Fruit fly (Drosophila melanogaster) whole organism, embryonic: ENCODE measurements around the gene RpL7.
A peak's percentile ranks its signal among the peaks of the same experiment; 100 is the strongest.

Experiments
- Asciz ChIP-seq: fragments of 200-800 bp; sonication (Bioruptor generic); optimal IDR thresholded peaks from 2 replicates; lab custom pipeline; 2017; ENCODE audit warnings: missing biosample characterization, mild to moderate bottlenecking, missing genetic modification characterization, missing genetic modification reagents
- Atf6 ChIP-seq: fragments of 200-800 bp; sonication (Bioruptor generic); IDR thresholded peaks from 2 replicates; pipeline ENCODE4 v1.3.6; 2022; ENCODE audit warnings: missing biosample characterization, missing genetic modification characterization
- C15 ChIP-seq: fragments of 200-800 bp; sonication (Bioruptor generic); IDR thresholded peaks from 3 replicates; pipeline ENCODE4 v1.3.6; 2022; ENCODE audit warnings: missing biosample characterization, missing genetic modification characterization
- CG10979 ChIP-seq: fragments of 200-800 bp; sonication (Bioruptor generic); optimal IDR thresholded peaks from 2 replicates; lab custom pipeline; 2018; ENCODE audit warnings: missing biosample characterization, mild to moderate bottlenecking, missing genetic modification characterization, moderate library complexity
- CG11456 ChIP-seq: fragments of 200-800 bp; sonication (Bioruptor generic); IDR thresholded peaks from 3 replicates; pipeline ENCODE4 v1.3.6; 2022; ENCODE audit warnings: missing biosample characterization, missing genetic modification characterization
- CG12659 ChIP-seq: fragments of 200-800 bp; sonication (Bioruptor generic); optimal IDR thresholded peaks from 3 replicates; lab custom pipeline; 2017; ENCODE audit warnings: mild to moderate bottlenecking, missing biosample characterization, missing genetic modification reagents, missing genetic modification characterization
- CG14667 ChIP-seq: fragments of 200-800 bp; sonication (Bioruptor generic); IDR thresholded peaks from 2 replicates; pipeline ENCODE4 v1.3.6; 2022; ENCODE audit warnings: missing biosample characterization, missing genetic modification characterization
- CG16813 ChIP-seq: fragments of 200-800 bp; sonication (Bioruptor generic); IDR thresholded peaks from 3 replicates; pipeline ENCODE4 v1.3.6; 2022; ENCODE audit warnings: missing biosample characterization, missing genetic modification characterization; ENCODE audit not compliant: partially characterized antibody
- CG16863 ChIP-seq: fragments of 200-800 bp; sonication (Bioruptor generic); optimal IDR thresholded peaks from 3 replicates; lab custom pipeline; 2016; ENCODE audit warnings: missing biosample characterization, missing genetic modification characterization
- CG18011 ChIP-seq: fragments of 200-800 bp; sonication (Bioruptor generic); optimal IDR thresholded peaks from 2 replicates; lab custom pipeline; 2017; ENCODE audit warnings: missing biosample characterization, missing genetic modification characterization, mild to moderate bottlenecking, moderate library complexity, missing genotype
- CG18476 ChIP-seq: fragments of 200-800 bp; sonication (Bioruptor generic); optimal IDR thresholded peaks from 2 replicates; lab custom pipeline; 2016; ENCODE audit warnings: missing biosample characterization, mild to moderate bottlenecking, missing genetic modification characterization
- CG18619 ChIP-seq: fragments of 200-800 bp; sonication (Bioruptor generic); optimal IDR thresholded peaks from 3 replicates; lab custom pipeline; 2017; ENCODE audit warnings: missing biosample characterization, mild to moderate bottlenecking, missing genetic modification characterization
- CG18764 ChIP-seq: fragments of 200-800 bp; sonication (Bioruptor generic); optimal IDR thresholded peaks from 3 replicates; lab custom pipeline; 2016; ENCODE audit warnings: missing biosample characterization, missing genetic modification characterization
- CG2116 ChIP-seq: fragments of 200-800 bp; sonication (Bioruptor generic); optimal IDR thresholded peaks from 3 replicates; lab custom pipeline; 2018; ENCODE audit warnings: missing biosample characterization, mild to moderate bottlenecking, missing genetic modification characterization
- CG30431 ChIP-seq: fragments of 200-800 bp; sonication (Bioruptor generic); optimal IDR thresholded peaks from 2 replicates; lab custom pipeline; 2017; ENCODE audit warnings: missing biosample characterization, missing genetic modification characterization
- CG32772 ChIP-seq: fragments of 200-800 bp; sonication (Bioruptor generic); IDR thresholded peaks from 2 replicates; pipeline ENCODE4 v1.3.6; 2022; ENCODE audit warnings: missing biosample characterization, missing genetic modification characterization
- CG34422 ChIP-seq: fragments of 200-800 bp; sonication (Bioruptor generic); IDR thresholded peaks from 3 replicates; pipeline ENCODE4 v1.3.6; 2022; ENCODE audit warnings: missing biosample characterization, missing genetic modification characterization
- CG6272 ChIP-seq: fragments of 200-800 bp; sonication (Bioruptor generic); IDR thresholded peaks from 2 replicates; pipeline ENCODE4 v1.3.6; 2022; ENCODE audit warnings: missing biosample characterization, missing genetic modification characterization
- CG7556 ChIP-seq: fragments of 200-800 bp; sonication (Bioruptor generic); optimal IDR thresholded peaks from 2 replicates; lab custom pipeline; 2017; ENCODE audit warnings: missing biosample characterization, mild to moderate bottlenecking, missing genetic modification characterization
- CG7786 ChIP-seq: fragments of 200-800 bp; sonication (Bioruptor generic); optimal IDR thresholded peaks from 2 replicates; lab custom pipeline; 2016; ENCODE audit warnings: missing biosample characterization, missing genetic modification characterization
- CG9215 ChIP-seq: fragments of 200-800 bp; sonication (Bioruptor generic); IDR thresholded peaks from 2 replicates; pipeline ENCODE4 v1.3.6; 2022; ENCODE audit warnings: missing biosample characterization, missing genetic modification characterization
- CkIIα-i1 ChIP-seq: fragments of 200-800 bp; sonication (Bioruptor generic); IDR thresholded peaks from 2 replicates; pipeline ENCODE4 v1.3.6; 2022; ENCODE audit warnings: missing biosample characterization, missing genetic modification characterization
- Dip3 ChIP-seq: fragments of 200-800 bp; sonication (Bioruptor generic); optimal IDR thresholded peaks from 3 replicates; lab custom pipeline; 2016; ENCODE audit warnings: missing biosample characterization, missing genetic modification characterization
- Doc2 ChIP-seq: fragments of 200-800 bp; sonication (Bioruptor generic); IDR thresholded peaks from 2 replicates; pipeline ENCODE4 v1.3.6; 2022; ENCODE audit warnings: missing biosample characterization, missing genetic modification characterization
- Doc3 ChIP-seq: fragments of 200-800 bp; sonication (Bioruptor generic); IDR thresholded peaks from 3 replicates; pipeline ENCODE4 v1.3.6; 2022; ENCODE audit warnings: missing biosample characterization, missing genetic modification characterization; ENCODE audit not compliant: partially characterized antibody
- Eip74EF ChIP-seq, 2 experiments: fragments of 200-800 bp in 1 of 2; fragments of >200 bp in 1 of 2; sonication (Bioruptor generic) in 1 of 2; optimal IDR thresholded peaks; 2 replicates each; lab custom pipeline; 2017 to 2019; ENCODE audit warnings: missing biosample characterization in 2 of 2, missing genetic modification characterization in 2 of 2, mild to moderate bottlenecking in 1 of 2, moderate library complexity in 1 of 2
- Fer3 ChIP-seq: fragments of 200-800 bp; sonication (Bioruptor generic); optimal IDR thresholded peaks from 2 replicates; lab custom pipeline; 2018; ENCODE audit warnings: missing biosample characterization, mild to moderate bottlenecking, missing genetic modification characterization, moderate library complexity
- H15 ChIP-seq: fragments of 200-800 bp; sonication (Bioruptor generic); IDR thresholded peaks from 3 replicates; pipeline ENCODE4 v1.3.6; 2022; ENCODE audit warnings: missing biosample characterization, missing genetic modification characterization
- Hand ChIP-seq: fragments of 200-800 bp; sonication (Bioruptor generic); optimal IDR thresholded peaks from 2 replicates; lab custom pipeline; 2017; ENCODE audit warnings: mild to moderate bottlenecking, missing biosample characterization, missing genetic modification reagents, missing genetic modification characterization
- Kr ChIP-seq: fragments of 200-800 bp; sonication (Bioruptor generic); optimal IDR thresholded peaks from 2 replicates; lab custom pipeline; 2017; ENCODE audit warnings: missing biosample characterization, mild to moderate bottlenecking, missing genetic modification characterization
- Med ChIP-seq: fragments of 200-800 bp; sonication (Bioruptor generic); peaks from one replicate; lab custom pipeline; 2016; ENCODE audit warnings: missing biosample characterization, missing genetic modification characterization, mild to moderate bottlenecking, inconsistent platforms, moderate library complexity
- NC2α ChIP-seq: fragments of 200-800 bp; sonication (Bioruptor generic); optimal IDR thresholded peaks from 2 replicates; lab custom pipeline; 2016; ENCODE audit warnings: missing biosample characterization, missing genetic modification characterization
- Sox100B ChIP-seq: fragments of 200-800 bp; sonication (Bioruptor generic); optimal IDR thresholded peaks from 3 replicates; lab custom pipeline; 2018; ENCODE audit warnings: missing biosample characterization, mild to moderate bottlenecking, missing genetic modification characterization
- Spps ChIP-seq: fragments of 200-800 bp; sonication (Bioruptor generic); optimal IDR thresholded peaks from 2 replicates; lab custom pipeline; 2018; ENCODE audit warnings: missing biosample characterization, mild to moderate bottlenecking, missing genetic modification characterization
- aop ChIP-seq: fragments of 200-800 bp; sonication (Bioruptor generic); IDR thresholded peaks from 2 replicates; pipeline ENCODE4 v1.3.6; 2022; ENCODE audit warnings: missing biosample characterization, missing genetic modification characterization
- crol ChIP-seq: fragments of 200-800 bp; sonication (Bioruptor generic); IDR thresholded peaks from 2 replicates; pipeline ENCODE4 v1.3.6; 2022; ENCODE audit warnings: missing biosample characterization, missing genetic modification characterization
- fd96Cb ChIP-seq: fragments of 200-800 bp; sonication (Bioruptor generic); optimal IDR thresholded peaks from 2 replicates; lab custom pipeline; 2018; ENCODE audit warnings: missing biosample characterization, mild to moderate bottlenecking, missing genetic modification characterization, moderate library complexity
- fru ChIP-seq: fragments of >200 bp; optimal IDR thresholded peaks from 2 replicates; lab custom pipeline; 2017
- ftz-f1 ChIP-seq: fragments of 200-800 bp; sonication (Bioruptor generic); optimal IDR thresholded peaks from 2 replicates; lab custom pipeline; 2016; ENCODE audit warnings: missing biosample characterization, missing genetic modification characterization
- gsb-n ChIP-seq: fragments of 200-800 bp; sonication (Bioruptor generic); optimal IDR thresholded peaks from 3 replicates; lab custom pipeline; 2018; ENCODE audit warnings: missing biosample characterization, mild to moderate bottlenecking, missing genetic modification characterization
- her ChIP-seq: fragments of 200-800 bp; sonication (Bioruptor generic); optimal IDR thresholded peaks from 2 replicates; lab custom pipeline; 2016; ENCODE audit warnings: missing biosample characterization, missing genetic modification characterization
- klu ChIP-seq: fragments of 200-800 bp; sonication (Bioruptor generic); IDR thresholded peaks from 2 replicates; pipeline ENCODE4 v1.3.6; 2022; ENCODE audit warnings: missing biosample characterization, missing genetic modification characterization
- mam ChIP-seq: fragments of 200-800 bp; sonication (Bioruptor generic); optimal IDR thresholded peaks from 3 replicates; lab custom pipeline; 2016; ENCODE audit warnings: missing biosample characterization, missing genetic modification characterization
- peb ChIP-seq: fragments of 200-800 bp; sonication (Bioruptor generic); IDR thresholded peaks from 2 replicates; pipeline ENCODE4 v1.3.6; 2022; ENCODE audit warnings: missing biosample characterization, missing genetic modification characterization
- pfk ChIP-seq: fragments of 200-800 bp; sonication (Bioruptor generic); optimal IDR thresholded peaks from 2 replicates; lab custom pipeline; 2018; ENCODE audit warnings: missing biosample characterization, mild to moderate bottlenecking, missing genetic modification characterization, moderate library complexity
- pnt ChIP-seq: fragments of 200-800 bp; sonication (Bioruptor generic); optimal IDR thresholded peaks from 3 replicates; lab custom pipeline; 2016; ENCODE audit warnings: missing biosample characterization, missing genetic modification characterization
- sc ChIP-seq, 3 experiments: fragments of >200 bp in 2 of 3; fragments of 200-800 bp in 1 of 3; sonication (Bioruptor generic) in 1 of 3; optimal IDR thresholded peaks; 2 replicates in 2 of 3; 3 replicates in 1 of 3; lab custom pipeline; 2017; ENCODE audit warnings: mild to moderate bottlenecking in 1 of 3, missing biosample characterization in 1 of 3, missing genetic modification characterization in 1 of 3, missing genetic modification reagents in 1 of 3
- sob ChIP-seq: fragments of 200-800 bp; sonication (Bioruptor generic); IDR thresholded peaks from 2 replicates; pipeline ENCODE4 v1.3.6; 2022; ENCODE audit warnings: missing biosample characterization, missing genetic modification characterization
- stc ChIP-seq: fragments of 200-800 bp; sonication (Bioruptor generic); IDR thresholded peaks from 2 replicates; pipeline ENCODE4 v1.3.6; 2022; ENCODE audit warnings: missing biosample characterization, missing genetic modification characterization
- wdn ChIP-seq: fragments of 200-800 bp; sonication (Bioruptor generic); IDR thresholded peaks from 2 replicates; pipeline ENCODE4 v1.3.6; 2022; ENCODE audit warnings: missing biosample characterization, missing genetic modification characterization
- zf30C ChIP-seq: fragments of 200-800 bp; sonication (Bioruptor generic); optimal IDR thresholded peaks from 3 replicates; lab custom pipeline; 2018; ENCODE audit warnings: missing biosample characterization, mild to moderate bottlenecking, missing genetic modification characterization

Gene RpL7

DNA sequence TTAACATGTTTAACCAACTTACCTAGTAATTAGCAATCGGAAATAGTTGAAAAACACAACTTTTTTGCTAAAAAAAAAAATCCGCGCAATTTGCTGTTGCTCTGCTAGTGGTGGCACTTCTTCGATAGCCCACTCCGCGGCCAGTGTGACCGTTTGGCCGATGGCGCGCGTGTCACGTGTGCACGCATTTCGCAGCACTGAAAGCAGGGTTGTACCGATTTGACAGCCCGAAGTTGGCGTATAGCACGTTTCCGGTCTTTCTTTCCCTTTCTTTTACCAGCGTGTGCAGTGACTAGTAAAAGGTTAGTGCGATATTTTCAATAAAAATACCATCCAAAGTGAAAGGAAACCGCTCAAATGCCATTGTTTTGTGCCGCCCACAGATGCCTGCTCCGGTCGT lies at the start of gene RpL7, which contains the start of gene Ripalpha (continued):
- TF ChIP-seq Hand (GFP tag; lab: Kevin White, UChicago) (peak; percentile 93), her (GFP tag; lab: Kevin White, UChicago) (peak; percentile 97), Med (peak; percentile 100), CkIIα-i1 (GFP tag; lab: Robert Waterston, UW) (peak; percentile 83; the same call in 1 of the 2 replicates), klu (GFP tag; lab: Robert Waterston, UW) (peak; percentile 84), gsb-n (tag; lab: Kevin White, UChicago) (peak; percentile 96), CG16813 (GFP tag; lab: Robert Waterston, UW) (peak; percentile 94), Kr (peak; percentile 95), CG7786 (GFP tag; lab: Kevin White, UChicago) (peak; percentile 98), CG18764 (GFP tag; lab: Kevin White, UChicago) (peak; percentile 98), CG11456 (GFP tag; lab: Robert Waterston, UW) (peak; percentile 99), aop (GFP tag; lab: Robert Waterston, UW) (peak; percentile 85), wdn (GFP tag; lab: Robert Waterston, UW) (peak; percentile 97), Asciz (GFP tag; lab: Kevin White, UChicago) (peak; percentile 96), C15 (GFP tag; lab: Robert Waterston, UW) (peak; percentile 95), CG30431 (GFP tag; lab: Kevin White, UChicago) (peak; percentile 97), Doc2 (GFP tag; lab: Robert Waterston, UW) (no peak), Eip74EF (GFP tag; optimal IDR thresholded peaks at IDR 0.05; lab: Kevin White, UChicago) (peak in 1 of 2 experiments; percentile 83), CG32772 (no peak; the same call in none of the 2 replicates), CG7556 (GFP tag; lab: Kevin White, UChicago) (peak; percentile 93), CG9215 (peak; percentile 83), pfk (GFP tag; lab: Kevin White, UChicago) (peak; percentile 88), Atf6 (peak; percentile 94), CG16863 (GFP tag; lab: Kevin White, UChicago) (peak; percentile 96), stc (peak; percentile 90), CG12659 (GFP tag; lab: Kevin White, UChicago) (peak; percentile 100), peb (peak; percentile 88), Dip3 (peak; percentile 97), CG18476 (GFP tag; lab: Kevin White, UChicago) (peak; percentile 92), H15 (GFP tag; lab: Robert Waterston, UW) (peak; percentile 97), sc (optimal IDR thresholded peaks at IDR 0.05; lab: Kevin White, UChicago) (no peak), sc (GFP tag; optimal IDR thresholded peaks at IDR 0.05; lab: Kevin White, UChicago) (peak; percentile 96), NC2α (GFP tag; lab: Kevin White, UChicago) (peak; percentile 97), CG18011 (GFP tag; lab: Kevin White, UChicago) (peak; percentile 92), mam (GFP tag; lab: Kevin White, UChicago) (peak; percentile 94), CG34422 (GFP tag; lab: Robert Waterston, UW) (peak; percentile 98), CG10979 (tag; lab: Kevin White, UChicago) (peak; percentile 86), zf30C (GFP tag; lab: Kevin White, UChicago) (peak; percentile 77), Doc3 (GFP tag; lab: Robert Waterston, UW) (peak; percentile 66; the same call in 2 of the 3 replicates), CG2116 (peak; percentile 100), Fer3 (tag; lab: Kevin White, UChicago) (peak; percentile 97), CG6272 (peak; percentile 94), crol (GFP tag; lab: Robert Waterston, UW) (no peak; the same call in 1 of the 2 replicates), CG18619 (GFP tag; lab: Kevin White, UChicago) (peak; percentile 99), fru (no peak), fd96Cb (tag; lab: Kevin White, UChicago) (peak; percentile 78), CG14667 (GFP tag; lab: Robert Waterston, UW) (peak; percentile 88), Sox100B (GFP tag; lab: Kevin White, UChicago) (peak; percentile 88), Spps (peak; percentile 90), pnt (GFP tag; lab: Kevin White, UChicago) (peak; percentile 85), ftz-f1 (GFP tag; lab: Kevin White, UChicago) (peak; percentile 97), sob (GFP tag; lab: Robert Waterston, UW) (peak; percentile 99)
